Worm (Caenorhabditis elegans): ENCODE measurements around the gene F52B10.3.

- TF ChIP-seq snpc-4 (tag; optimal IDR thresholded peaks at IDR 0.05) (no peak), unc-62 (GFP tag; optimal IDR thresholded peaks at IDR 0.05) (no peak), ceh-16 (tag; optimal IDR thresholded peaks at IDR 0.05) (no peak)
Observed at ce11 chrX:2909227-2909626, 11.1 kb upstream of the F52B10.3 start, which contains the start of gene nmy-1.
